Worm (Caenorhabditis elegans): ENCODE measurements around the gene F10D7.4.

F10D7.4 gene

ce11 chrX:17359452-17359851 is 22.4 kb downstream of the F10D7.4 start, which contains the start of gene npr-36:
Gene npr-36 (plus strand): TSS chrX:17359752.
- TF ChIP-seq T20F7.1 (GFP tag; optimal IDR thresholded peaks at IDR 0.05) (no peak), D1046.2 (GFP tag; IDR thresholded peaks at IDR 0.05) (no peak), unc-62 (GFP tag; optimal IDR thresholded peaks at IDR 0.05 in 1 of 2) (peak in 1 of 2 experiments; percentile 77), unc-62 (tag; optimal IDR thresholded peaks at IDR 0.05) (no peak), unc-39 (tag; optimal IDR thresholded peaks at IDR 0.05) (no peak), cey-2 (tag; optimal IDR thresholded peaks at IDR 0.05; ENCODE audit: borderline replicate concordance, insufficient read depth) (no peak)

- TF ChIP-seq mxl-2 (GFP tag; conservative IDR thresholded peaks at IDR 0.05), result no peak
- TF ChIP-seq lir-3 (tag; optimal IDR thresholded peaks at IDR 0.05), result no peak
- TF ChIP-seq nhr-76 (tag; optimal IDR thresholded peaks at IDR 0.05), result no peak
- no peak for TF ChIP-seq ceh-62 (tag; optimal IDR thresholded peaks at IDR 0.05)
- no peak for TF ChIP-seq egl-43 (GFP tag; IDR thresholded peaks at IDR 0.05)
- TF ChIP-seq unc-39 (tag; optimal IDR thresholded peaks at IDR 0.05), result no peak
- no peak for TF ChIP-seq egl-27 (tag; optimal IDR thresholded peaks at IDR 0.05)
- TF ChIP-seq mxl-3 (GFP tag; optimal IDR thresholded peaks at IDR 0.05), result no peak
- TF ChIP-seq daf-8 (GFP tag; IDR thresholded peaks at IDR 0.05), result no peak
- TF ChIP-seq madf-9 (GFP tag; conservative IDR thresholded peaks at IDR 0.05), result no peak
- TF ChIP-seq nhr-77 (tag; optimal IDR thresholded peaks at IDR 0.05), result no peak
Measured at ce11 chrX:17356748-17357147, 25.1 kb downstream of the F10D7.4 start.

ce11 chrX:17355462-17355861 is 26.4 kb downstream of the F10D7.4 start:
- TF ChIP-seq R02D3.7 (tag; optimal IDR thresholded peaks at IDR 0.05) (no peak), daf-8 (GFP tag; IDR thresholded peaks at IDR 0.05) (no peak), daf-19 (GFP tag; conservative IDR thresholded peaks at IDR 0.05) (no peak), mdl-1 (tag; optimal IDR thresholded peaks at IDR 0.05) (no peak), zfp-2 (tag; optimal IDR thresholded peaks at IDR 0.05) (no peak), nhr-25 (tag; optimal IDR thresholded peaks at IDR 0.05; ENCODE audit: borderline replicate concordance, insufficient read depth) (no peak), lin-29 (GFP tag; IDR thresholded peaks at IDR 0.05) (no peak), D1046.2 (GFP tag; IDR thresholded peaks at IDR 0.05) (no peak), rbr-2 (tag; optimal IDR thresholded peaks at IDR 0.05) (no peak), set-16 (GFP tag; IDR thresholded peaks at IDR 0.05) (no peak), madf-5 (GFP tag; IDR thresholded peaks at IDR 0.05) (no peak), skn-1 (tag; optimal IDR thresholded peaks at IDR 0.05) (no peak), spr-3 (GFP tag; optimal IDR thresholded peaks at IDR 0.05) (no peak), hmg-1.1 (GFP tag; IDR thresholded peaks at IDR 0.05) (no peak), mes-2 (tag; optimal IDR thresholded peaks at IDR 0.05; ENCODE audit: poor library complexity, severe bottlenecking) (no peak)

- TF ChIP-seq ceh-20 (GFP tag; IDR thresholded peaks at IDR 0.05) (no peak), ces-1 (GFP tag; optimal IDR thresholded peaks at IDR 0.05) (peak; percentile 78), fkh-10 (GFP tag; optimal IDR thresholded peaks at IDR 0.05) (peak; percentile 48), aha-1 (tag) (peak; percentile 19), nhr-102 (tag; optimal IDR thresholded peaks at IDR 0.05) (no peak)
Measured at ce11 chrX:17352098-17352497, 29.8 kb downstream of the F10D7.4 start.

- TF ChIP-seq aha-1 (tag) (peak; percentile 90), tra-1 (GFP tag; IDR thresholded peaks at IDR 0.05) (no peak)
Measured at ce11 chrX:17349411-17349810, 32.5 kb downstream of the F10D7.4 start.

Data from whole organism, L4 larva.